Fruit fly (Drosophila melanogaster): Measurements from ENCODE around the gene CG42674.

The CG42674 gene

DNA sequence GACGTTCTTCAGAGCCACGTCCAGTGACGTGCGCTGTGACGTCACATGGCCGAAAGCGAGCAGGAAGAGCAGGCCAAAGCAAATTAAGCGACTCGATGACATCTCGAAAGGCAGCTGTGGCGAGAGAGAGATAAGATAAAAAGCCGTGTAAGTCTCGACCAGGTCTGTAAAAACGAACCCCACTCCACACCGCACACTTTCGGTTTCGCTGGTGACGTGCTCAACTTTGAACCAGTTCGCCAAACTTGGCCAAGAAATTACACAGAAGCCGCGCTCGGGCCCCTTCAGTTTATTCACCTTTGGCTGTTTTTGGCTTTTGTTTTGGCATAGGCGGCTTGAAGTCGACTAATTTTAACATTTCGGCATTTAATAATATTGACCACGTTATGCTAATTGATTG, 72.0 kb downstream of the CG42674 start:
- TF ChIP-seq usp (GFP tag; optimal IDR thresholded peaks at IDR 0.05) (no peak), CG8478 (optimal IDR thresholded peaks at IDR 0.05) (no peak), psq (optimal IDR thresholded peaks at IDR 0.05) (no peak), pan (optimal IDR thresholded peaks at IDR 0.05) (no peak), Dll (optimal IDR thresholded peaks at IDR 0.05) (no peak), EcR (GFP tag; optimal IDR thresholded peaks at IDR 0.05) (no peak)

DNA sequence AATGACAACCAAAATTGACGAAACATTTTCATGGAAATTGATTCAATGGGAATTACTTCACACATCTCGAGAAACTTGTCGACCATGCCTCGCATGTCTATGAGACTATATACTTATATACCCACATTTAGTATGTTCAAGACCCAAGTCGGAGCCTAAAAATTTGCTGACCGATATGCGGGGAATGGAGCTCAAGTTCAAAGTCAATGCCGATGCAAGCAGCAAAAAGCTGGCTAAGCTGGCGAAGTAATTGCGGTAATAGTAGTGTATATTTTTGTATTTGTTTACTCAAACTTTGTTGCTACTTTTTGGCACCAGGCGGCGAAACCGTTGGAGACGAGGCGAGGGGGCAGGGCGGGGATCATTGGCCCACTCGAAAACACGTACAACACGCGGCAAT, 75.1 kb downstream of the CG42674 start:
- TF ChIP-seq Dll (optimal IDR thresholded peaks at IDR 0.05) (no peak), CG8478 (optimal IDR thresholded peaks at IDR 0.05) (no peak), EcR (GFP tag; optimal IDR thresholded peaks at IDR 0.05) (no peak), usp (GFP tag; optimal IDR thresholded peaks at IDR 0.05) (no peak), pan (optimal IDR thresholded peaks at IDR 0.05) (no peak), psq (optimal IDR thresholded peaks at IDR 0.05) (no peak)

DNA sequence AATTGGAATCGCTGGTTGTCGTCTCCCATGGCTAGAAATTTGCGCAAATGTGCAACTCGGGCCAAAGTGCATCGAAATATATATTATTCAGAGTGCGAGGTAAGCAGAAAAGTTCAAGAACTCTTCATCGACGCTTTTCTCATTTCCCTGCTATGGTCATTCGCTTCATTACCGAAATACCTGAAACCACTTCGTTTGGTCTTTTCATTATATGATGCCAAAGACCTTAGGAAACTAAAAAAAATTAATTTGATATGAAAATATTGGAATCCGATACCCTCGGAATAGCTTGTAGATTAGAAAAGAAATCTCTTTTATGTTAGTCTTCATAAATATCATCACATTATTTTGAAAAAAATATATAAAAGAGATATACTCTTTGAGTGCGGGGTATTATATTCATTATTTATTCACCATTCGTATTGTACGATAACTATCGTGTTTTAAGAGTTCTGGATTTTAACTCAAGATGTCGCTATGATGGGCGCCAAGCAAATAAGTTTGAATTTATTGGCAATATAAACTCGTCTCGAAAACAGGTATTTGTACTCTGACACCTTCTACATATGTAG, 85.2 kb downstream of the CG42674 start, which contains the start of gene CG14187:
Gene CG14187, minus strand, starts transcription at position 51 of the 572 bp plus-strand sequence.
- TF ChIP-seq pan (optimal IDR thresholded peaks at IDR 0.05) (no peak), Dll (optimal IDR thresholded peaks at IDR 0.05) (no peak), EcR (GFP tag; optimal IDR thresholded peaks at IDR 0.05) (no peak), CG8478 (optimal IDR thresholded peaks at IDR 0.05) (no peak), usp (GFP tag; optimal IDR thresholded peaks at IDR 0.05) (no peak), psq (optimal IDR thresholded peaks at IDR 0.05) (no peak)

DNA sequence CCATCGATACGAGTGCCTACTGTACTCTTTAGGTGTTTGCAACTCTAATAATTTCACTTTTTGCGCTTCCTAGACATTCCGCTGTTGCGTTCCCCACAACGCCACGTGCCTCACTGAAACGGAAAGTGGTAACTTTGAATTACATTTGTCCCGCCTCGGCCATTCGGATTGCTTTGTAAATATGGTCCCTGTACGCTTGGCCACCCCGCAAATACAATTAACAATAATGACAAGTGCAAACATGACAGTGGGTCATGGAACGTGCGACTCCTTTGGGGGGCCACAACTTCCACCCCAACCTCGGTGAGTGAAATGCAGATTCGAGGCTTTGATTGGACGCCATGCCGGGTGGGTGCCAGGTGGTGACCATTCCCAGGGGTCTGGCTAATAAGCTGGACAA, 86.7 kb downstream of the CG42674 start, which contains the start of gene Ir76b:
Gene Ir76b, minus strand, starts transcription at position 101 of the 400 bp plus-strand sequence.
- TF ChIP-seq pan (optimal IDR thresholded peaks at IDR 0.05), result no peak
- TF ChIP-seq EcR (GFP tag; optimal IDR thresholded peaks at IDR 0.05), result no peak
- TF ChIP-seq Dll (optimal IDR thresholded peaks at IDR 0.05), result no peak
- TF ChIP-seq usp (GFP tag; optimal IDR thresholded peaks at IDR 0.05), result no peak
- TF ChIP-seq CG8478 (optimal IDR thresholded peaks at IDR 0.05), result no peak
- TF ChIP-seq psq (optimal IDR thresholded peaks at IDR 0.05), result no peak

DNA sequence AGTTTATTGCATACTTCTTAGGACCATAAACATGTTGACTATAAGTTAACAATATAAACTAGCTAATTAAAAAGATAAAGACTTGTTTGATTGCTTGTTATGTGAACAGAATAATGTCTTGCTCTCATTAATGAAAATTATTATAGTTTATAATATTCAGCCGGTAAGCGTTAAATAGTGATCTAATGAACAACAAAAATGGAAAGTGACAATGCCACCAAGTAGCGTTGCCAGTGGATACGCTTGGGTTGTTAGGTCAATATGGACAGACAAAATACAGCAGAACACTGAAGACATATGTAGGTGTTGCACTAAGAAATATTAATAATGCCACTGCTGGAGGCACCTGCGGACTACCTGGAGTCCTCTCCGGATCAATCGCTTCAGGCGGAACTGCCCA, 92.3 kb downstream of the CG42674 start, which contains the start of gene CG14185:
Gene CG14185, plus strand, starts transcription at position 301 of the 400 bp plus-strand sequence.
- TF ChIP-seq EcR (GFP tag; optimal IDR thresholded peaks at IDR 0.05) (no peak), usp (GFP tag; optimal IDR thresholded peaks at IDR 0.05) (no peak), CG8478 (optimal IDR thresholded peaks at IDR 0.05) (no peak), psq (optimal IDR thresholded peaks at IDR 0.05) (no peak), pan (optimal IDR thresholded peaks at IDR 0.05) (no peak), Dll (optimal IDR thresholded peaks at IDR 0.05) (no peak)

DNA sequence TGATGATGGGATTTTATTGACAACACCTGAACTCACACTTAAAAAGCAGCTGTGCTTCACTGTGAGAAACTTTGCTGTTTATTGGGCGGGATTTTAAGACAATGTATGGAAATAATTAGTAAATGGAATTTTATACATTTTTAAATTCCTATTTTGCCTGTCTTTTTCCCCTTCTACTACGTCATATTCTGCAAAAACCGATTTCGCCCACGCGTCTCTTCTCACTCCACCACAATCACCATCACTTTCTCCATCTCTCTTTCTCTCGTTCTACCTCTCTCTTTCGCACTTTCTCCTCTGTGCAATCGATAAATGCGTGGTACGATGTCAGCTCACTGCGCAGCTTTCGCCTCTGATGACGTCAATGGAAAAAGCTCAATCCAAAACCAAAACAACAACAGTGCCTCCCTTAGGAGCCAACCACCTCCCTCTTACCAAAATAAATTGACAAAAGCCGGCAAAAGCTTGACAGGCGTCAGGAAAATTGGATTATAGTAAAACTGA, 93.5 kb downstream of the CG42674 start:
- TF ChIP-seq EcR (GFP tag; optimal IDR thresholded peaks at IDR 0.05), result no peak
- TF ChIP-seq pan (optimal IDR thresholded peaks at IDR 0.05), result no peak
- no peak for TF ChIP-seq psq (optimal IDR thresholded peaks at IDR 0.05)
- no peak for TF ChIP-seq Dll (optimal IDR thresholded peaks at IDR 0.05)
- no peak for TF ChIP-seq usp (GFP tag; optimal IDR thresholded peaks at IDR 0.05)
- no peak for TF ChIP-seq CG8478 (optimal IDR thresholded peaks at IDR 0.05)

DNA sequence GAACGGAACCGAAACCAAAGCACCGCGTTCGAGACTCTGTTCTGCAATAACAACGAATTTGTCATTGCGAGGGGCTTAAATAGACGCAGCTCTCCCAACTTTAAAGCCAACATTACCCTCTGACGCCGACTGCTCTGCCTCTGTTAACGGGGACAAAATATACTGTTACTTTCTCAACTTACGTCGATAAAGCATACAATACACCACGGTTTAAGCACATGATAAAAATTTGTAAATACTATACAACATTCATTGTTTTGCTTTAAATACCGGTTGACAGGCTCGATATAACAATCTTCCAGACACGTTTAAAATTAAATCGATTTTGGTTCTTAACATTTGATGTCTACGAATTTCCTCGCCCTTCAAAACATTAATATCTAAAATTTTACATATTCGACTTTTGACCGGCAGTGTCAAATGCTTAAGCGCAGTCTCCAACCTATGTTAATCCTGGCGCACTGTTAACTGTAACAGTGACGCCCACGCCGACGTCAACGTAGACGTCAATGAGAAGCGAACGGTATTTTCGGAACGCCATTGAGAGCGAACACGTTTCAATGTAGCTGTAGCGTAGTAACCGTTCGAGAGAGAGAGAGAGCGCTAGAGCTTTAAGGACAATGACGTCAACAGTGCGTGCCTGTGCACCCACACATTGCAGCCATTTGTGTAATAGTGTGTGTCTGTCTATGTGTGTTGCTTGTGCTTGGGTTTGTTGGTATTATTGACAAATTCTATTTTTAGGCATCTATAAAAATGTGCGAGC, 94.2 kb downstream of the CG42674 start, which contains the start of gene CG14186:
Gene CG14186, minus strand, starts transcription at position 51 of the 766 bp plus-strand sequence.
- TF ChIP-seq usp (GFP tag; optimal IDR thresholded peaks at IDR 0.05) (no peak), pan (optimal IDR thresholded peaks at IDR 0.05) (no peak), CG8478 (optimal IDR thresholded peaks at IDR 0.05) (no peak), Dll (optimal IDR thresholded peaks at IDR 0.05) (no peak), EcR (GFP tag; optimal IDR thresholded peaks at IDR 0.05) (no peak), psq (optimal IDR thresholded peaks at IDR 0.05) (no peak)
